Fruit fly (Drosophila melanogaster): Measurements from ENCODE around the gene Hexim.

DNA sequence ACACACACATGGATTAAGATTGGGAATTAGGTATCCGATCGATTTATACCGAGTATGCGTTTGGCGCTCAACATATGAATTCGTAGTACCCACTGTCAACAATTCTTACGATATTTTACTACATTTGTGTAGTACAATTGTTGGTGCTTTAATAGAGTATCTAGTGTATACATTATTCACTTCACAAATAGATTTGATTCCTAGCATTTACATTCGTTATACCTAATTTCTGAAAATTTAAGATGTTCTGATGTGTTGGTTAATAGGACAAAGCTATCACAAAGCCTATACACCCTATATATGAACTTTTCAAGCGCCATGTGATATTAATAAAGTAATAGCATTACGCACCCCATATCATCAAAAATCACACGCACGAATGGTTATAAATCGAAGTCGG is 34.6 kb upstream of the Hexim start:
- TF ChIP-seq pdm3 (GFP tag; optimal IDR thresholded peaks at IDR 0.05) (no peak), CG10669 (GFP tag; optimal IDR thresholded peaks at IDR 0.05) (no peak), Gug (GFP tag; IDR thresholded peaks at IDR 0.05) (no peak), CG6276 (GFP tag; optimal IDR thresholded peaks at IDR 0.05) (no peak), topi (GFP tag; optimal IDR thresholded peaks at IDR 0.05) (no peak), CG8632 (GFP tag; optimal IDR thresholded peaks at IDR 0.05) (no peak), CG16779 (tag; optimal IDR thresholded peaks at IDR 0.05) (no peak), Eip75B (GFP tag; optimal IDR thresholded peaks at IDR 0.05) (no peak), Hr38 (GFP tag; optimal IDR thresholded peaks at IDR 0.05) (no peak), Blimp-1 (GFP tag; optimal IDR thresholded peaks at IDR 0.05) (no peak)

Data from whole organism, prepupa.